Worm (Caenorhabditis elegans) whole organism, L4 larva: ENCODE measurements around the gene ssp-33.

Experiments
- ZK546.5 ChIP-seq, 2 experiments: sonication (generic microtip); optimal IDR thresholded peaks; 2 replicates each; lab custom pipeline; 2017; ENCODE audit warnings: missing biosample characterization in 2 of 2, missing genetic modification characterization in 2 of 2
- ama-1 ChIP-seq: fragments of 150-350 bp; optimal IDR thresholded peaks from 2 replicates; lab custom pipeline; 2014; ENCODE audit warnings: inconsistent platforms, mixed read lengths
- ceh-82 ChIP-seq: sonication (generic microtip); optimal IDR thresholded peaks from 2 replicates; lab custom pipeline; 2017; ENCODE audit warnings: missing biosample characterization, missing genetic modification characterization
- nhr-237 ChIP-seq: sonication (generic microtip); optimal IDR thresholded peaks from 2 replicates; lab custom pipeline; 2017; ENCODE audit warnings: missing biosample characterization, missing genetic modification characterization
- nhr-28 ChIP-seq: fragments of 150-350 bp; optimal IDR thresholded peaks from 2 replicates; lab custom pipeline; 2014; ENCODE audit warnings: missing biosample characterization, missing genetic modification characterization
- pqm-1 ChIP-seq: sonication (generic microtip); optimal IDR thresholded peaks from 2 replicates; lab custom pipeline; 2017; ENCODE audit warnings: missing biosample characterization, missing genetic modification characterization
- unc-62 ChIP-seq, 3 experiments: fragments of 150-350 bp in 1 of 3; sonication (generic microtip); optimal IDR thresholded peaks in 2 of 3; peaks in 1 of 3; 1 replicate in 1 of 3; 2 replicates in 2 of 3; lab custom pipeline; 2014 to 2017; ENCODE audit warnings: missing biosample characterization in 3 of 3, missing genetic modification characterization in 3 of 3, missing genetic modification reagents in 3 of 3, missing genotype in 1 of 3
- zag-1 ChIP-seq: fragments of 150-350 bp; optimal IDR thresholded peaks from 2 replicates; lab custom pipeline; 2014; ENCODE audit warnings: missing biosample characterization, missing genetic modification characterization

- TF ChIP-seq nhr-28 (tag; lab: Kevin White, UChicago) = no peak
- no peak for TF ChIP-seq nhr-237
- TF ChIP-seq unc-62 (GFP tag; optimal IDR thresholded peaks at IDR 0.05 in 1 of 2; lab: Kevin White, UChicago) = no peak
- no peak for TF ChIP-seq unc-62 (tag; optimal IDR thresholded peaks at IDR 0.05; lab: Kevin White, UChicago)
- TF ChIP-seq zag-1 (tag; lab: Kevin White, UChicago) = no peak
- no peak for TF ChIP-seq pqm-1
- no peak for TF ChIP-seq ceh-82 (tag; lab: Kevin White, UChicago)
- TF ChIP-seq ama-1 (lab: Kevin White, UChicago) = no peak
- TF ChIP-seq ZK546.5 (tag; optimal IDR thresholded peaks at IDR 0.05; lab: Kevin White, UChicago) = no peak
Measured at ce11 chrV:14726596-14726995, 15.4 kb downstream of the ssp-33 start, which contains the start of gene Y50E8A.1.
